Fruit fly (Drosophila melanogaster) whole organism, embryonic: ENCODE measurements around the gene CG42592.

Source experiments
- Ada2b ChIP-seq: fragments of 200-800 bp; sonication (Bioruptor generic); IDR thresholded peaks from 2 replicates; pipeline ENCODE4 v1.3.6; 2022; ENCODE audit warnings: missing biosample characterization, missing genetic modification characterization
- Atf6 ChIP-seq: fragments of 200-800 bp; sonication (Bioruptor generic); IDR thresholded peaks from 2 replicates; pipeline ENCODE4 v1.3.6; 2022; ENCODE audit warnings: missing biosample characterization, missing genetic modification characterization
- CG10209 ChIP-seq: fragments of 200-800 bp; sonication (Bioruptor generic); optimal IDR thresholded peaks from 3 replicates; lab custom pipeline; 2017; ENCODE audit warnings: missing biosample characterization, mild to moderate bottlenecking, missing genetic modification characterization, missing genetic modification reagents
- CG10267 ChIP-seq: fragments of 200-800 bp; sonication (Bioruptor generic); optimal IDR thresholded peaks from 2 replicates; lab custom pipeline; 2018; ENCODE audit warnings: missing biosample characterization, mild to moderate bottlenecking, missing genetic modification characterization, moderate library complexity
- CG10979 ChIP-seq: fragments of 200-800 bp; sonication (Bioruptor generic); optimal IDR thresholded peaks from 2 replicates; lab custom pipeline; 2018; ENCODE audit warnings: missing biosample characterization, mild to moderate bottlenecking, missing genetic modification characterization, moderate library complexity
- CG11085 ChIP-seq: fragments of 200-800 bp; sonication (Bioruptor generic); IDR thresholded peaks from 2 replicates; pipeline ENCODE4 v1.3.6; 2022; ENCODE audit warnings: missing biosample characterization, missing genetic modification characterization
- CG11093 ChIP-seq: fragments of 200-800 bp; sonication (Bioruptor generic); IDR thresholded peaks from 3 replicates; pipeline ENCODE4 v1.3.6; 2022; ENCODE audit warnings: missing biosample characterization, missing genetic modification characterization
- CG11504 ChIP-seq: fragments of 200-800 bp; sonication (Bioruptor generic); optimal IDR thresholded peaks from 3 replicates; lab custom pipeline; 2019; ENCODE audit warnings: missing biosample characterization, mild to moderate bottlenecking, missing genetic modification characterization, moderate library complexity
- CG15011 ChIP-seq: fragments of 200-800 bp; sonication (Bioruptor generic); optimal IDR thresholded peaks from 3 replicates; lab custom pipeline; 2018; ENCODE audit warnings: missing biosample characterization, mild to moderate bottlenecking, missing genetic modification characterization
- CG16863 ChIP-seq: fragments of 200-800 bp; sonication (Bioruptor generic); optimal IDR thresholded peaks from 3 replicates; lab custom pipeline; 2016; ENCODE audit warnings: missing biosample characterization, missing genetic modification characterization
- CG17186 ChIP-seq: fragments of 200-800 bp; sonication (Bioruptor generic); optimal IDR thresholded peaks from 3 replicates; lab custom pipeline; 2017; ENCODE audit warnings: missing biosample characterization, missing genetic modification reagents, missing genetic modification characterization
- CG18476 ChIP-seq: fragments of 200-800 bp; sonication (Bioruptor generic); optimal IDR thresholded peaks from 2 replicates; lab custom pipeline; 2016; ENCODE audit warnings: missing biosample characterization, mild to moderate bottlenecking, missing genetic modification characterization
- CG2202 ChIP-seq: fragments of 200-800 bp; sonication (Bioruptor generic); optimal IDR thresholded peaks from 2 replicates; lab custom pipeline; 2018; ENCODE audit warnings: missing biosample characterization, mild to moderate bottlenecking, missing genetic modification characterization
- CG2889 ChIP-seq: fragments of 200-800 bp; sonication (Bioruptor generic); IDR thresholded peaks from 3 replicates; pipeline ENCODE4 v1.3.6; 2022; ENCODE audit warnings: missing biosample characterization, missing genetic modification characterization
- CG30431 ChIP-seq: fragments of 200-800 bp; sonication (Bioruptor generic); optimal IDR thresholded peaks from 2 replicates; lab custom pipeline; 2017; ENCODE audit warnings: missing biosample characterization, missing genetic modification characterization
- CG34376 ChIP-seq: fragments of 200-800 bp; sonication (Bioruptor generic); optimal IDR thresholded peaks from 2 replicates; lab custom pipeline; 2018; ENCODE audit warnings: missing biosample characterization, mild to moderate bottlenecking, missing genetic modification characterization
- CG43689 ChIP-seq: fragments of 200-800 bp; sonication (Bioruptor generic); IDR thresholded peaks from 2 replicates; pipeline ENCODE4 v1.3.6; 2022; ENCODE audit warnings: missing biosample characterization, missing genetic modification characterization
- CG4707 ChIP-seq: fragments of 200-800 bp; sonication (Bioruptor generic); optimal IDR thresholded peaks from 2 replicates; lab custom pipeline; 2018; ENCODE audit warnings: missing biosample characterization, mild to moderate bottlenecking, missing genetic modification characterization, moderate library complexity
- CG4854 ChIP-seq: fragments of 200-800 bp; sonication (Bioruptor generic); optimal IDR thresholded peaks from 2 replicates; lab custom pipeline; 2016; ENCODE audit warnings: missing biosample characterization, missing genetic modification characterization, inconsistent platforms
- CG5180 ChIP-seq: fragments of 200-800 bp; sonication (Bioruptor generic); optimal IDR thresholded peaks from 3 replicates; lab custom pipeline; 2017; ENCODE audit warnings: missing biosample characterization, missing genetic modification characterization, mild to moderate bottlenecking, moderate library complexity, missing genetic modification reagents
- CG7357 ChIP-seq: fragments of 200-800 bp; sonication (Bioruptor generic); IDR thresholded peaks from 3 replicates; pipeline ENCODE4 v1.3.6; 2022; ENCODE audit warnings: missing biosample characterization, missing genetic modification characterization
- CG7556 ChIP-seq: fragments of 200-800 bp; sonication (Bioruptor generic); optimal IDR thresholded peaks from 2 replicates; lab custom pipeline; 2017; ENCODE audit warnings: missing biosample characterization, mild to moderate bottlenecking, missing genetic modification characterization
- CG8924 ChIP-seq: fragments of 200-800 bp; optimal IDR thresholded peaks from 3 replicates; lab custom pipeline; 2019; ENCODE audit warnings: missing biosample characterization, mild to moderate bottlenecking, missing genetic modification characterization, moderate library complexity
- Dad ChIP-seq: fragments of 200-800 bp; sonication (Bioruptor generic); optimal IDR thresholded peaks from 3 replicates; lab custom pipeline; 2016; ENCODE audit warnings: missing biosample characterization, missing genetic modification characterization
- E2f2 ChIP-seq: fragments of 200-800 bp; sonication (Bioruptor generic); IDR thresholded peaks from 2 replicates; pipeline ENCODE4 v1.3.6; 2022; ENCODE audit warnings: missing biosample characterization, missing genetic modification characterization
- Gug ChIP-seq: fragments of 200-800 bp; sonication (Bioruptor generic); IDR thresholded peaks from 4 replicates; pipeline ENCODE4 v1.3.6; 2022; ENCODE audit warnings: missing biosample characterization, missing genetic modification characterization
- H2.0 ChIP-seq: fragments of 200-800 bp; sonication (Bioruptor generic); IDR thresholded peaks from 2 replicates; pipeline ENCODE4 v1.3.6; 2022; ENCODE audit warnings: missing biosample characterization, missing genetic modification characterization
- HLHmδ ChIP-seq: fragments of 200-800 bp; sonication (Bioruptor generic); optimal IDR thresholded peaks from 2 replicates; lab custom pipeline; 2018; ENCODE audit warnings: missing biosample characterization, mild to moderate bottlenecking, missing genetic modification characterization, moderate library complexity
- HmgZ ChIP-seq: fragments of 200-800 bp; sonication (Bioruptor generic); optimal IDR thresholded peaks from 2 replicates; lab custom pipeline; 2018; ENCODE audit warnings: missing biosample characterization, mild to moderate bottlenecking, missing genetic modification characterization
- Hsf ChIP-seq: fragments of 200-800 bp; sonication (Bioruptor generic); optimal IDR thresholded peaks from 3 replicates; lab custom pipeline; 2016; ENCODE audit warnings: missing biosample characterization, missing genetic modification characterization
- Lim3 ChIP-seq: fragments of 200-800 bp; sonication (Bioruptor generic); IDR thresholded peaks from 2 replicates; pipeline ENCODE4 v1.3.6; 2022; ENCODE audit warnings: missing biosample characterization, missing genetic modification characterization
- Meics ChIP-seq: fragments of 200-800 bp; sonication (Bioruptor generic); optimal IDR thresholded peaks from 2 replicates; lab custom pipeline; 2017; ENCODE audit warnings: missing biosample characterization, mild to moderate bottlenecking, missing genetic modification characterization
- Nf-YC ChIP-seq: fragments of 200-800 bp; optimal IDR thresholded peaks from 3 replicates; lab custom pipeline; 2019; ENCODE audit warnings: missing biosample characterization, mild to moderate bottlenecking, missing genetic modification characterization, moderate library complexity
- Rfx ChIP-seq: fragments of 200-800 bp; sonication (Bioruptor generic); IDR thresholded peaks from 2 replicates; pipeline ENCODE4 v1.3.6; 2022; ENCODE audit warnings: missing biosample characterization, missing genetic modification characterization
- Stat92E ChIP-seq, 3 experiments: fragments of >200 bp in 2 of 3; fragments of 200-800 bp in 1 of 3; sonication (Bioruptor generic) in 1 of 3; optimal IDR thresholded peaks; 2 replicates each; lab custom pipeline; 2017 to 2019; ENCODE audit warnings: missing biosample characterization in 3 of 3, missing genetic modification characterization in 3 of 3, mild to moderate bottlenecking in 1 of 3, moderate library complexity in 1 of 3
- Vsx1 ChIP-seq: fragments of 200-800 bp; sonication (Bioruptor generic); optimal IDR thresholded peaks from 2 replicates; lab custom pipeline; 2017; ENCODE audit warnings: missing biosample characterization, mild to moderate bottlenecking, missing genetic modification characterization, missing genetic modification reagents
- Xbp1 ChIP-seq: fragments of 200-800 bp; sonication (Bioruptor generic); optimal IDR thresholded peaks from 3 replicates; lab custom pipeline; 2016; ENCODE audit warnings: missing biosample characterization, mild to moderate bottlenecking, missing genetic modification characterization
- Xrp1 ChIP-seq: fragments of 200-800 bp; sonication (Bioruptor generic); IDR thresholded peaks from 2 replicates; pipeline ENCODE4 v1.3.6; 2022; ENCODE audit warnings: missing biosample characterization, missing genetic modification characterization
- bsh ChIP-seq, 2 experiments: fragments of 200-800 bp; sonication (Bioruptor generic); optimal IDR thresholded peaks; 2 replicates each; lab custom pipeline; 2017 to 2018; ENCODE audit warnings: mild to moderate bottlenecking in 2 of 2, missing biosample characterization in 2 of 2, missing genetic modification characterization in 2 of 2, moderate library complexity in 1 of 2
- disco-r ChIP-seq: fragments of 200-800 bp; sonication (Bioruptor generic); optimal IDR thresholded peaks from 2 replicates; lab custom pipeline; 2016; ENCODE audit warnings: missing biosample characterization, missing genetic modification characterization
- fd3F ChIP-seq: fragments of 200-800 bp; sonication (Bioruptor generic); optimal IDR thresholded peaks from 2 replicates; lab custom pipeline; 2018; ENCODE audit warnings: missing biosample characterization, mild to moderate bottlenecking, missing genetic modification characterization, moderate library complexity
- grau ChIP-seq: fragments of 200-800 bp; optimal IDR thresholded peaks from 3 replicates; lab custom pipeline; 2019; ENCODE audit warnings: missing biosample characterization, mild to moderate bottlenecking, missing genetic modification characterization, moderate library complexity
- h ChIP-seq: fragments of >200 bp; optimal IDR thresholded peaks from 2 replicates; lab custom pipeline; 2017
- jigr1 ChIP-seq: fragments of 200-800 bp; sonication (Bioruptor generic); IDR thresholded peaks from 3 replicates; pipeline ENCODE4 v1.3.6; 2022; ENCODE audit warnings: missing biosample characterization, missing genetic modification characterization
- ken ChIP-seq: fragments of 200-800 bp; sonication (Bioruptor generic); IDR thresholded peaks from 3 replicates; pipeline ENCODE4 v1.3.6; 2022; ENCODE audit warnings: missing biosample characterization, missing genetic modification characterization
- lola ChIP-seq, 3 experiments: fragments of >200 bp in 2 of 3; fragments of 200-800 bp in 1 of 3; sonication (Bioruptor generic) in 1 of 3; optimal IDR thresholded peaks; 2 replicates each; lab custom pipeline; 2017 to 2019; ENCODE audit warnings: missing biosample characterization in 3 of 3, missing genetic modification characterization in 3 of 3, mild to moderate bottlenecking in 1 of 3, moderate library complexity in 1 of 3
- pum ChIP-seq: fragments of 200-800 bp; sonication (Bioruptor generic); optimal IDR thresholded peaks from 2 replicates; lab custom pipeline; 2016; ENCODE audit warnings: missing biosample characterization, missing genetic modification characterization
- so ChIP-seq: fragments of 200-800 bp; sonication (Bioruptor generic); IDR thresholded peaks from 3 replicates; pipeline ENCODE4 v1.3.6; 2022; ENCODE audit warnings: missing biosample characterization, missing genetic modification characterization
- sr ChIP-seq: fragments of 200-800 bp; sonication (Bioruptor generic); IDR thresholded peaks from 3 replicates; pipeline ENCODE4 v1.3.6; 2022; ENCODE audit warnings: missing biosample characterization, missing genetic modification characterization
- tx ChIP-seq: fragments of 200-800 bp; sonication (Bioruptor generic); optimal IDR thresholded peaks from 2 replicates; lab custom pipeline; 2016; ENCODE audit warnings: missing biosample characterization, missing genetic modification characterization
- unpg ChIP-seq: fragments of 200-800 bp; sonication (Bioruptor generic); optimal IDR thresholded peaks from 3 replicates; lab custom pipeline; 2018; ENCODE audit warnings: missing biosample characterization, mild to moderate bottlenecking, missing genetic modification characterization, moderate library complexity
- zfh2 ChIP-seq: fragments of 200-800 bp; sonication (Bioruptor generic); optimal IDR thresholded peaks from 2 replicates; lab custom pipeline; 2016; ENCODE audit warnings: missing biosample characterization, missing genetic modification characterization

The CG42592 gene

DNA sequence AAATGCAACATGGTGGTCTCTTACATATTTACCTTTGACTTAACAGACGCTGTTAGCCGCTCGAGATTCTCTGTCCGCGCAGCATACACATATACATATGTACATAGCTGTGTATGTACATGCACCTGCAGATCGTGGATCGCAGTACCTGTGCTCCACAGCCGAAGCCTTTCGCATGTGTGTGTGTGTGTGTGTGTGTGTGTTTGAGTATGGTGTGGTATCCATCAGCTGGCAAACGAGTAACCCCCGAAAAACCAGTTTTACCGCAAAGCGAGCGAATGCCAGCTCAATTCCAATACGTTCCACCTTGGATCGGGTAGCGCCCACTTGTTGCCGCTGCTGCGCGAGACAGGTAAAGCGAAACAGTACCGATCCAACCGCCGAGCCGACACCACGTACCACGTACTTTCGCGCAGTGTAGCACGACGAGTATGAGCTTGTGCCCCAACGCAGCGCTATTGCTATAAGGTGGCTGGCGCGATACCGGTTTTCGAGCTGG lies 5.3 kb upstream of the CG42592 start, which contains the start of gene Cad99C (continued):
- TF ChIP-seq Nf-YC, result no peak
- no peak for TF ChIP-seq CG10267 (tag; lab: Kevin White, UChicago)
- no peak for TF ChIP-seq CG15011 (GFP tag; lab: Kevin White, UChicago)
- no peak for TF ChIP-seq CG34376 (GFP tag; lab: Kevin White, UChicago)
- no peak for TF ChIP-seq CG11093
- TF ChIP-seq lola (GFP tag; optimal IDR thresholded peaks at IDR 0.05; lab: Kevin White, UChicago), result no peak
- TF ChIP-seq jigr1 (GFP tag; lab: Robert Waterston, UW), result no peak
- no peak for TF ChIP-seq CG7556 (GFP tag; lab: Kevin White, UChicago)
- no peak for TF ChIP-seq CG8924
- no peak for TF ChIP-seq CG10209
- TF ChIP-seq CG16863 (GFP tag; lab: Kevin White, UChicago), result no peak
- TF ChIP-seq CG30431 (GFP tag; lab: Kevin White, UChicago), result no peak
- no peak for TF ChIP-seq so (GFP tag; lab: Robert Waterston, UW)
- TF ChIP-seq CG2202 (tag; lab: Kevin White, UChicago), result no peak
- TF ChIP-seq zfh2, result no peak
- peak; percentile 66 for TF ChIP-seq CG5180 (GFP tag; lab: Kevin White, UChicago)
- no peak for TF ChIP-seq CG7357
- peak in 1 of 3 experiments; percentile 76 for TF ChIP-seq Stat92E (GFP tag; optimal IDR thresholded peaks at IDR 0.05; lab: Kevin White, UChicago)
- no peak for TF ChIP-seq Meics
- TF ChIP-seq Dad (GFP tag; lab: Kevin White, UChicago), result no peak
- TF ChIP-seq Rfx (GFP tag; lab: Robert Waterston, UW), result no peak
- no peak for TF ChIP-seq Hsf (GFP tag; lab: Kevin White, UChicago)
- no peak for TF ChIP-seq E2f2 (GFP tag; lab: Robert Waterston, UW)
- no peak for TF ChIP-seq CG11504
- peak; percentile 71; the same call in 2 of the 3 replicates for TF ChIP-seq sr (GFP tag; lab: Robert Waterston, UW)
- no peak for TF ChIP-seq Lim3 (GFP tag; lab: Robert Waterston, UW)
- TF ChIP-seq HLHmδ (GFP tag; lab: Kevin White, UChicago), result no peak
- TF ChIP-seq HmgZ, result no peak
- TF ChIP-seq Xbp1 (GFP tag; lab: Kevin White, UChicago), result no peak
- no peak for TF ChIP-seq H2.0 (GFP tag; lab: Robert Waterston, UW)
- no peak for TF ChIP-seq CG4854
- TF ChIP-seq CG4707 (GFP tag; lab: Kevin White, UChicago), result no peak
- TF ChIP-seq bsh (GFP tag; optimal IDR thresholded peaks at IDR 0.05; lab: Kevin White, UChicago), result no peak
- TF ChIP-seq disco-r (GFP tag; lab: Kevin White, UChicago), result no peak
- no peak for TF ChIP-seq CG10979 (tag; lab: Kevin White, UChicago)
- no peak for TF ChIP-seq unpg (GFP tag; lab: Kevin White, UChicago)
- no peak for TF ChIP-seq CG18476
- TF ChIP-seq Vsx1 (GFP tag; lab: Kevin White, UChicago), result peak; percentile 51
- no peak for TF ChIP-seq tx (GFP tag; lab: Kevin White, UChicago)
- TF ChIP-seq ken (GFP tag; lab: Robert Waterston, UW), result no peak
- no peak for TF ChIP-seq CG17186 (GFP tag; lab: Kevin White, UChicago)
- no peak for TF ChIP-seq fd3F (GFP tag; lab: Kevin White, UChicago)
- TF ChIP-seq Ada2b (GFP tag; lab: Robert Waterston, UW), result no peak
- no peak for TF ChIP-seq CG43689 (GFP tag; lab: Robert Waterston, UW)
- no peak for TF ChIP-seq h (lab: Kevin White, UChicago)
- TF ChIP-seq Atf6 (GFP tag; lab: Robert Waterston, UW), result 0 out of 2 replicates have a peak, but pooled peaks have one; percentile 29
- TF ChIP-seq Xrp1 (GFP tag; lab: Robert Waterston, UW), result no peak
- no peak for TF ChIP-seq pum (GFP tag; lab: Kevin White, UChicago)
- TF ChIP-seq Gug, result no peak
- TF ChIP-seq CG11085 (GFP tag; lab: Robert Waterston, UW), result no peak
- TF ChIP-seq grau, result no peak
- TF ChIP-seq CG2889 (GFP tag; lab: Robert Waterston, UW), result no peak
